Fruit fly (Drosophila melanogaster) whole organism, pupa: ENCODE measurements around the gene CG3588.

Experiments used
- CG15710 ChIP-seq: fragments of 200-800 bp; sonication (Bioruptor generic); optimal IDR thresholded peaks from 2 replicates; lab custom pipeline; 2018; ENCODE audit warnings: missing biosample characterization, mild to moderate bottlenecking, missing genetic modification characterization, moderate library complexity
- CG17806 ChIP-seq: fragments of 200-800 bp; sonication (Bioruptor generic); optimal IDR thresholded peaks from 2 replicates; lab custom pipeline; 2018; ENCODE audit warnings: missing biosample characterization, mild to moderate bottlenecking, missing genetic modification characterization, moderate library complexity
- CG32121 ChIP-seq: fragments of 200-800 bp; sonication (Bioruptor generic); IDR thresholded peaks from 2 replicates; pipeline ENCODE4 v1.3.6; 2022; ENCODE audit warnings: missing biosample characterization, missing genetic modification characterization
- CG8159 ChIP-seq: fragments of 200-800 bp; sonication (Bioruptor generic); optimal IDR thresholded peaks from 3 replicates; lab custom pipeline; 2018; ENCODE audit warnings: missing biosample characterization, mild to moderate bottlenecking, missing genetic modification characterization, moderate library complexity
- CG9948 ChIP-seq: fragments of 200-800 bp; sonication (Bioruptor generic); optimal IDR thresholded peaks from 2 replicates; lab custom pipeline; 2018; ENCODE audit warnings: missing biosample characterization, mild to moderate bottlenecking, missing genetic modification characterization, moderate library complexity
- D1 ChIP-seq: fragments of 200-800 bp; sonication (Bioruptor generic); optimal IDR thresholded peaks from 2 replicates; lab custom pipeline; 2018; ENCODE audit warnings: missing biosample characterization, mild to moderate bottlenecking, missing genetic modification characterization, moderate library complexity
- Pif1A ChIP-seq: fragments of 200-800 bp; sonication (Bioruptor generic); optimal IDR thresholded peaks from 3 replicates; lab custom pipeline; 2016; ENCODE audit warnings: missing biosample characterization, missing genetic modification characterization
- fd96Ca ChIP-seq: fragments of 200-800 bp; sonication (Bioruptor generic); IDR thresholded peaks from 3 replicates; pipeline ENCODE4 v1.3.6; 2022; ENCODE audit warnings: missing biosample characterization, missing genetic modification characterization
- rn ChIP-seq: fragments of 200-800 bp; sonication (Bioruptor generic); IDR thresholded peaks from 2 replicates; pipeline ENCODE4 v1.3.6; 2022; ENCODE audit warnings: missing biosample characterization, missing genetic modification characterization

- no peak for TF ChIP-seq D1
- no peak for TF ChIP-seq Pif1A (GFP tag; lab: Kevin White, UChicago)
- no peak for TF ChIP-seq fd96Ca
- TF ChIP-seq CG17806 (tag; lab: Kevin White, UChicago), result no peak
- TF ChIP-seq rn (GFP tag; lab: Robert Waterston, UW), result no peak
- TF ChIP-seq CG15710, result no peak
- TF ChIP-seq CG9948, result no peak
- no peak for TF ChIP-seq CG32121 (GFP tag; lab: Robert Waterston, UW)
- TF ChIP-seq CG8159 (tag; lab: Kevin White, UChicago), result no peak
Observed at dm6 chrX:2938556-2938955, 19.0 kb downstream of the CG3588 start, which contains the start of gene CG14420.
